Worm (Caenorhabditis elegans): ENCODE results near the gene mrpl-49.

mrpl-49 gene

DNA sequence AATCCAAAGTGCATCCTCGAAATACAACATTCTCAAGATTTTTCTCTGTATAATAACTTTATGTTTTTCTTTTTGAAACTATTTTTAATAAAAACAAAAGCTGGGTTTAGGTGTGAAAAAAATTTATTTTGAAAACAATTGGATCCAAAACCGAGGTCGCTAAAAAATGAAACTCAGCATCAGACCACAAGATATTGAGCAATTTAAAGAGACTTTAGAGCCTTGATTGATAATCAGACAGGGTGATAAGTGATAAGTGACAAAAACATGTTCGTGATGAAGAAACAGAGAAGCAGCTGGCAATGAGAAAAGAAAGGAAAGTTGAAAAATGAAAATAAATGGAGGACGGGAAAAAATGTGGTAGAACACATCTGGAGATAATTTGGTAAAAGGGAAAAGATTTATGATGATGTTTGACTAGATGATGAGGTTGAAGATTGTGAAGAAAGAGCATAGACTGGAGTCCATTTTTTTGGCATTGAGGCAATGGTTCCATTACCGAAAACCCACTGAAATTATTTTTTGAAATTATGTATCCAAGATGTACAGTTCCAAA lies 23.1 kb downstream of the mrpl-49 start, which contains the start of gene C15C8.6:
C15C8.6 (minus strand) TSS at position 51 of the 556 bp plus-strand sequence.
- TF ChIP-seq aly-2 (tag; optimal IDR thresholded peaks at IDR 0.05) = no peak
- no peak for TF ChIP-seq tbx-2 (tag; optimal IDR thresholded peaks at IDR 0.05)
- TF ChIP-seq nhr-237 (tag; optimal IDR thresholded peaks at IDR 0.05) = no peak
- no peak for TF ChIP-seq sea-2 (GFP tag; optimal IDR thresholded peaks at IDR 0.05)

DNA sequence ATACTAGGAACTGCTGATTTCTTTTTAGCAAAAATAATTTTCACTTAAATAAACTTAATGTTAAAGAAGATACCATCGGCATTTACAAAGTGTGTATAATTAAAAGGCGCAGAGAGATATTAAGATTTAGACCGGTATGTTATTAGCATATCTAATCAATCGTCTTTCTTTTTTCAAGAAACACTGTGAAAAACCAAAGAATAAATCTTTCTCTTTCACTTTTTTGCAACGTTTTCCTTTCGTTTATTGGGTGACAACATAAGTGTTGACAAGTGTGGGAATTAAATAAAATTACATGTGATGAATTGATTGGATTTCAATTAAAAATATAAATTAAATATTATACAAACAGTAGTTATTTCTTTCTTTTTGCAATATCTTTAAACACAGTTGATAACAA lies 24.0 kb downstream of the mrpl-49 start, which contains the start of gene C15C8.8:
C15C8.8 (minus strand) TSS at position 101 of the 400 bp plus-strand sequence.
- TF ChIP-seq ZK546.5 (tag; optimal IDR thresholded peaks at IDR 0.05) (no peak), lin-39 (tag; optimal IDR thresholded peaks at IDR 0.05) (no peak), sea-2 (GFP tag; optimal IDR thresholded peaks at IDR 0.05) (no peak), ceh-9 (tag; optimal IDR thresholded peaks at IDR 0.05) (no peak), nhr-237 (tag; optimal IDR thresholded peaks at IDR 0.05) (no peak), pqm-1 (tag; optimal IDR thresholded peaks at IDR 0.05) (no peak), fkh-2 (tag; optimal IDR thresholded peaks at IDR 0.05) (no peak)

DNA sequence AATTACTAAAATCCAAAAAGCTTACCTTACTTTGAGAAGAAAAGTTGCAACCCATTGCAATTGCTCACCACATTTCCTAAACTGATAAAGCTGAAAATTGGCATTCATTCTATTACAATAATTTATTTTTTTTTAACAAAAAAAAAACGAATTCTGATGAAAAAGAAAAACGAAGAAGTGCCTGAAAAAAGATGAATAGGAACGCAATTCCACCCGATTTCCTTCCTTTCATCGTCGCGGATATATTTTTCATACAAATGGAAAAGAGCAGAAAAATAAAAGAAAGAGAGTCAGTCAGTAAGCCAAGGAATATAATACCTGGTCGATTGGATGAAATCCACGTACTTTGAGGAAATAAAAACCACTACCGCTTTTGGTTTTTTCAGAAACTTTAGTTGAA lies 26.4 kb downstream of the mrpl-49 start, which contains the start of gene gpa-13:
gpa-13 (minus strand) TSS at position 101 of the 400 bp plus-strand sequence.
- TF ChIP-seq elt-3 (tag; optimal IDR thresholded peaks at IDR 0.05) (no peak), ztf-4 (tag; optimal IDR thresholded peaks at IDR 0.05) (no peak), pha-4 (tag; optimal IDR thresholded peaks at IDR 0.05) (no peak), R02D3.7 (tag; optimal IDR thresholded peaks at IDR 0.05) (no peak), nhr-28 (tag; optimal IDR thresholded peaks at IDR 0.05) (no peak)

DNA sequence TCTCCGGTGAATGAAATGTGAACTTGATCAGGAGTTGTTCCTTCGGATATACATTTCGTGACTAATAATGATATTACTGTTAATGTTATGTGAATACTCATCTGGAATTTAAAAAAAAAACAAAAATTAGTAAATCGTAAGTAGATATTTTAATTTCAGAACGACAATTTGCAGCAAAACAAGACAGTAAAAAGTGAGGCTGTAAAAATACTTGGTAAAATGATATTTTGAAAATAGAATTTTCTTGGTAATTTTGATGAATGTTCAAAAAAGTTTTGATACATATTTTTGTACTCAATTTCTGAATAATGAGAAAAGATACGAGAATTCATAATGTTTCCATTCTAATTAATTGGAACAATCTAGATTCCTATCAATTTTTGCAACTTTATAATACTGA lies 31.2 kb downstream of the mrpl-49 start, which contains the start of gene papl-1:
papl-1 (minus strand) TSS at position 101 of the 400 bp plus-strand sequence.
- no peak for TF ChIP-seq ztf-4 (tag; optimal IDR thresholded peaks at IDR 0.05)
- TF ChIP-seq fos-1 (tag; optimal IDR thresholded peaks at IDR 0.05) = no peak
- no peak for TF ChIP-seq ztf-11 (tag; optimal IDR thresholded peaks at IDR 0.05)
- no peak for TF ChIP-seq snpc-4 (tag; optimal IDR thresholded peaks at IDR 0.05)
- TF ChIP-seq zag-1 (tag; optimal IDR thresholded peaks at IDR 0.05) = no peak
- no peak for TF ChIP-seq unc-39 (tag; optimal IDR thresholded peaks at IDR 0.05)
- no peak for TF ChIP-seq nhr-12 (tag; optimal IDR thresholded peaks at IDR 0.05)
- no peak for TF ChIP-seq elt-3 (tag; optimal IDR thresholded peaks at IDR 0.05)

DNA sequence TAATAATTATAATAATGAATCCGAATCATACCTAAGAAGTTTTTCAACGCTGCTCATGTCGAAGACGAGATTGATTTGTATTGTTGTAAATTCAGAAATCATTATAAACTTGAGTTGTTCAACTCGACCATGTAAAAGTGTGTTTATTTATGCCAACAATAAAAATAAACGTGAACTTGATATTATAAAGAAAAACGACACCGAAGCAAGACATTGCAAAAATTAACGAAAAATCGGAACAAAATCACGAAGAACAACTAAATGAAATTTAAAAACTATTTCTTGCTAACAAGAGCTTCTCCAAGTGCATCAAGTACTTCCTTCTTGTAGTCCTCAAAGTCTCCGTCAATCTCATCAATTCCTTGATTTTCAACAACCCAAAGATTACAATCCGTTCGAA lies 32.5 kb downstream of the mrpl-49 start, which contains the start of gene F18E2.15:
F18E2.15 (minus strand) TSS at position 101 of the 400 bp plus-strand sequence.
- no peak for TF ChIP-seq hmg-11 (tag; optimal IDR thresholded peaks at IDR 0.05)
- no peak for TF ChIP-seq lin-15B (tag; optimal IDR thresholded peaks at IDR 0.05)
- TF ChIP-seq ceh-9 (tag; optimal IDR thresholded peaks at IDR 0.05) = no peak
- no peak for TF ChIP-seq jun-1 (tag; optimal IDR thresholded peaks at IDR 0.05)
- no peak for TF ChIP-seq nhr-237 (tag; optimal IDR thresholded peaks at IDR 0.05)
- TF ChIP-seq pqm-1 (tag; optimal IDR thresholded peaks at IDR 0.05) = no peak
- TF ChIP-seq nhr-67 (tag; optimal IDR thresholded peaks at IDR 0.05) = no peak
- TF ChIP-seq egl-27 (tag; optimal IDR thresholded peaks at IDR 0.05) = no peak
- no peak for TF ChIP-seq nfya-1 (tag; optimal IDR thresholded peaks at IDR 0.05; ENCODE audit: insufficient read depth)
- no peak for TF ChIP-seq zag-1 (tag; optimal IDR thresholded peaks at IDR 0.05)
- no peak for TF ChIP-seq ceh-28 (tag; optimal IDR thresholded peaks at IDR 0.05)

DNA sequence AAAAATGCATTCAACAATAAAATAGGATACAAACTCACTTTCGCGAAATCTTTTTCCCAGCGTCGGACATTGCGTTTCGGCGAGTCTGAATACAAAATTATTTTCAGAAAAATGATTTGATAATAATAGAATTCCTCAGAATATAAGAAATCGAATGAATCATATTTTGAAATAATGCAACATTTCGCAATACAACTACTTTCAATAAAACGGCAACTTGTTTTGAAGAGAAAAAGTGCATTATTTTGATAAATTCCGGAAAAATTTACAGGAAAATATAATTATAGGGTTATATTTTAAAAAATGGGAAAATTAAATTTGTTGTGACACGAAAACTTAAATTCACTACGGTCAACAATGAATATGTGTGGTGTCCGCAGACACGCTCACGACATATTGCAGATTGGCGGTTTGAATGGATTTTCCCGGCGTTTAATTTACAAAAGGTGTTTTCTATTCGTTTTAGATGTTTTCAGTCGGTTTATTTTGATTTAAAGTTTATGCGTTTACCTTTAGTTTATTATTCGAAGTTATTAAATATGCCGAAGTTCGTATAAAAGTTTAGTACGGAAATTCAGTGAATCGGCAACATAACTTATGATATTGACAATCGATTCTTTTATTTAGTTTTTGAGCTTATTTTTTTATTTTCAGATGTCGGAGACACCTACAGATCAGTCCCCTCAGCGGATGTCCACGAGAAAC lies 35.0 kb downstream of the mrpl-49 start, which contains the start of the genes abcf-1 and scc-3:
abcf-1 (minus strand) TSS at position 85 of the 705 bp plus-strand sequence.
scc-3 (plus strand) TSS at position 655 of the 705 bp plus-strand sequence.
- peak; percentile 22 for TF ChIP-seq lin-15B (tag; optimal IDR thresholded peaks at IDR 0.05)
- TF ChIP-seq nfya-1 (tag; optimal IDR thresholded peaks at IDR 0.05; ENCODE audit: insufficient read depth) = peak; percentile 78
- no peak for TF ChIP-seq mml-1 (tag; optimal IDR thresholded peaks at IDR 0.05)
- peak; percentile 80 for TF ChIP-seq pha-4 (tag; optimal IDR thresholded peaks at IDR 0.05)
- no peak for TF ChIP-seq hmg-11 (tag; optimal IDR thresholded peaks at IDR 0.05)
- TF ChIP-seq pqm-1 (tag; optimal IDR thresholded peaks at IDR 0.05) = peak; percentile 2
